Worm (Caenorhabditis elegans) whole organism, L2 larva: Measurements from ENCODE around the gene top-2.

Source experiments
- C34F6.9 ChIP-seq: fragments of 150-350 bp; optimal IDR thresholded peaks from 2 replicates; lab custom pipeline; 2014; ENCODE audit warnings: missing biosample characterization, missing genetic modification characterization
- Y55F3AM.14 ChIP-seq: fragments of 200-800 bp; sonication (Bioruptor generic); optimal IDR thresholded peaks from 2 replicates; lab custom pipeline; 2018; ENCODE audit warnings: mild to moderate bottlenecking, missing genetic modification characterization, missing compliant biosample characterization
- alr-1 ChIP-seq: fragments of 150-350 bp; optimal IDR thresholded peaks from 2 replicates; lab custom pipeline; 2014; ENCODE audit warnings: missing biosample characterization, missing genetic modification characterization
- aly-2 ChIP-seq: fragments of 150-350 bp; optimal IDR thresholded peaks from 2 replicates; lab custom pipeline; 2014; ENCODE audit warnings: missing biosample characterization, missing genetic modification characterization
- ama-1 ChIP-seq: fragments of 150-350 bp; optimal IDR thresholded peaks from 2 replicates; lab custom pipeline; 2018; ENCODE audit warnings: inconsistent platforms
- blmp-1 ChIP-seq: sonication (generic microtip); optimal IDR thresholded peaks from 2 replicates; lab custom pipeline; 2017; ENCODE audit warnings: missing genetic modification characterization, mild to moderate bottlenecking, missing compliant biosample characterization, antibody characterized with exemption, moderate library complexity; ENCODE audit not compliant: insufficient read depth
- ceh-16 ChIP-seq: fragments of 150-350 bp; optimal IDR thresholded peaks from 2 replicates; lab custom pipeline; 2014; ENCODE audit warnings: missing biosample characterization, missing genetic modification characterization
- ceh-82 ChIP-seq: fragments of 150-350 bp; optimal IDR thresholded peaks from 2 replicates; lab custom pipeline; 2014; ENCODE audit warnings: missing biosample characterization, missing genetic modification characterization
- dmd-4 ChIP-seq: sonication (generic microtip); optimal IDR thresholded peaks from 2 replicates; lab custom pipeline; 2017; ENCODE audit warnings: missing biosample characterization, missing genetic modification characterization
- egl-27 ChIP-seq: sonication (generic microtip); optimal IDR thresholded peaks from 3 replicates; lab custom pipeline; 2017; ENCODE audit warnings: missing biosample characterization, missing genetic modification reagents, missing genetic modification characterization
- elt-3 ChIP-seq: sonication (generic microtip); optimal IDR thresholded peaks from 2 replicates; lab custom pipeline; 2017; ENCODE audit warnings: missing biosample characterization, missing genetic modification characterization
- gmeb-1 ChIP-seq: fragments of 150-350 bp; optimal IDR thresholded peaks from 2 replicates; lab custom pipeline; 2014; ENCODE audit warnings: missing biosample characterization, missing genetic modification characterization
- lsy-2 ChIP-seq, 2 experiments: fragments of 150-350 bp in 1 of 2; sonication (generic microtip) in 1 of 2; optimal IDR thresholded peaks; 2 replicates each; lab custom pipeline; 2014 to 2017; ENCODE audit warnings: missing biosample characterization in 2 of 2, missing genetic modification characterization in 2 of 2
- mab-5 ChIP-seq: fragments of 150-350 bp; optimal IDR thresholded peaks from 2 replicates; lab custom pipeline; 2014; ENCODE audit warnings: missing biosample characterization, missing genetic modification characterization
- mbf-1 ChIP-seq: sonication (generic microtip); optimal IDR thresholded peaks from 2 replicates; lab custom pipeline; 2017; ENCODE audit warnings: missing biosample characterization, missing genetic modification characterization
- nhr-10 ChIP-seq: sonication (generic microtip); optimal IDR thresholded peaks from 2 replicates; lab custom pipeline; 2017; ENCODE audit warnings: missing biosample characterization, missing genetic modification characterization
- nhr-11 ChIP-seq: fragments of 150-350 bp; optimal IDR thresholded peaks from 2 replicates; lab custom pipeline; 2014; ENCODE audit warnings: missing biosample characterization, missing genetic modification characterization
- nhr-12 ChIP-seq: fragments of 150-350 bp; optimal IDR thresholded peaks from 2 replicates; lab custom pipeline; 2014; ENCODE audit warnings: missing biosample characterization, missing genetic modification characterization
- nhr-129 ChIP-seq: fragments of 150-350 bp; optimal IDR thresholded peaks from 2 replicates; lab custom pipeline; 2014; ENCODE audit warnings: missing biosample characterization, missing genetic modification characterization
- nhr-21 ChIP-seq: fragments of 150-350 bp; optimal IDR thresholded peaks from 2 replicates; lab custom pipeline; 2014; ENCODE audit warnings: missing biosample characterization, missing genetic modification characterization
- nhr-237 ChIP-seq: fragments of 150-350 bp; optimal IDR thresholded peaks from 2 replicates; lab custom pipeline; 2014; ENCODE audit warnings: missing biosample characterization, missing genetic modification characterization
- nhr-6 ChIP-seq: fragments of 150-350 bp; optimal IDR thresholded peaks from 2 replicates; lab custom pipeline; 2014; ENCODE audit warnings: missing biosample characterization, missing genetic modification characterization
- nhr-77 ChIP-seq: fragments of 150-350 bp; optimal IDR thresholded peaks from 2 replicates; lab custom pipeline; 2014; ENCODE audit warnings: missing biosample characterization, missing genetic modification characterization
- skn-1 ChIP-seq: sonication (generic microtip); optimal IDR thresholded peaks from 2 replicates; lab custom pipeline; 2017; ENCODE audit warnings: missing biosample characterization, missing genetic modification characterization
- sma-3 ChIP-seq: sonication (generic microtip); optimal IDR thresholded peaks from 2 replicates; lab custom pipeline; 2016; ENCODE audit warnings: missing genetic modification reagents, missing genetic modification characterization, missing compliant biosample characterization
- sma-9 ChIP-seq, 2 experiments: fragments of 150-350 bp in 1 of 2; sonication (generic microtip) in 1 of 2; optimal IDR thresholded peaks; 2 replicates each; lab custom pipeline; 2014 to 2016; ENCODE audit warnings: missing genetic modification characterization in 2 of 2, mild to moderate bottlenecking in 1 of 2, missing biosample characterization in 1 of 2, missing compliant biosample characterization in 1 of 2, missing genetic modification reagents in 1 of 2, moderate library complexity in 1 of 2
- unc-39 ChIP-seq: fragments of 150-350 bp; optimal IDR thresholded peaks from 2 replicates; lab custom pipeline; 2014; ENCODE audit warnings: missing biosample characterization, missing genetic modification characterization
- unc-55 ChIP-seq: fragments of 150-350 bp; sonication (generic microtip); optimal IDR thresholded peaks from 3 replicates; lab custom pipeline; 2014; ENCODE audit warnings: missing biosample characterization, missing genetic modification reagents, missing genetic modification characterization
- unc-62 ChIP-seq: fragments of 150-350 bp; optimal IDR thresholded peaks from 2 replicates; lab custom pipeline; 2014; ENCODE audit warnings: missing biosample characterization, missing genetic modification reagents, missing genetic modification characterization
- ztf-1 ChIP-seq: fragments of 200-800 bp; sonication (Bioruptor generic); conservative IDR thresholded peaks from 2 replicates; pipeline ENCODE4 v1.3.6; 2022; ENCODE audit warnings: missing genetic modification characterization, missing compliant biosample characterization
- ztf-11 ChIP-seq: sonication (generic microtip); optimal IDR thresholded peaks from 2 replicates; lab custom pipeline; 2017; ENCODE audit warnings: missing biosample characterization, missing genetic modification characterization
- ztf-4 ChIP-seq: fragments of 150-350 bp; optimal IDR thresholded peaks from 2 replicates; lab custom pipeline; 2014; ENCODE audit warnings: missing biosample characterization, missing genetic modification characterization

The top-2 gene

DNA sequence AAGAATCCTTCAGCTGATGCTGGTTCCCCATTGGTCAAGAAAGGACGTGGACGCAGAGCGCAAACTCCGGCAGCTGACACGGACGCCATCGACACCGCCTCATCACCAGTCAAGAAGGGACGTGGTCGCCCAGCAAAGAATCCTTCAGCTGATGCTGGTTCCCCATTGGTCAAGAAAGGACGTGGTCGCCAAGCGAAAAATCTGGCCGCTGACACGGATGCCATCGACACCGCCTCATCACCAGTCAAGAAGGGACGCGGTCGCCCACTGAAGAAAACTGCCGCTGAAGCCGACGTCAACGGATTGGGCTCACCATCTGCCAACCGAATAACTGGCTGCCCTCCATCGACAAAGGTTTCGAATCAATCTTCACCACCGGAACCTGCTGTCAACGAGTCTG is 42.0 kb downstream of the top-2 start:
- TF ChIP-seq unc-39: no peak
- TF ChIP-seq alr-1 (tag; lab: Kevin White, UChicago): no peak
- TF ChIP-seq unc-62: no peak
- TF ChIP-seq nhr-21: no peak

ce11 chrII:11917530-11917952 is 42.6 kb downstream of the top-2 start:
- TF ChIP-seq skn-1 (tag; lab: Kevin White, UChicago) (no peak), nhr-129 (tag; lab: Kevin White, UChicago) (no peak), sma-3 (GFP tag; lab: Kevin White, UChicago) (no peak), ztf-4 (tag; lab: Kevin White, UChicago) (no peak), nhr-21 (no peak), ceh-16 (tag; lab: Kevin White, UChicago) (no peak), gmeb-1 (tag; lab: Kevin White, UChicago) (no peak), ztf-11 (no peak), ceh-82 (tag; lab: Kevin White, UChicago) (no peak), nhr-77 (no peak)

ce11 chrII:11922757-11923538 is 48.0 kb downstream of the top-2 start:
- TF ChIP-seq ama-1 (lab: Kevin White, UChicago) (no peak), nhr-6 (tag; lab: Kevin White, UChicago) (no peak), ztf-11 (no peak), dmd-4 (no peak), lsy-2 (tag; optimal IDR thresholded peaks at IDR 0.05; lab: Kevin White, UChicago) (no peak), ztf-4 (tag; lab: Kevin White, UChicago) (no peak), blmp-1 (tag; lab: Kevin White, UChicago) (no peak), unc-39 (no peak), nhr-77 (no peak), ztf-1 (GFP tag; lab: Robert Waterston, UW) (no peak), nhr-21 (no peak), ceh-82 (tag; lab: Kevin White, UChicago) (no peak), nhr-12 (tag; lab: Kevin White, UChicago) (no peak), mab-5 (tag; lab: Kevin White, UChicago) (no peak)
- TF ChIP-seq, all 48 proteins: peak for 0

DNA sequence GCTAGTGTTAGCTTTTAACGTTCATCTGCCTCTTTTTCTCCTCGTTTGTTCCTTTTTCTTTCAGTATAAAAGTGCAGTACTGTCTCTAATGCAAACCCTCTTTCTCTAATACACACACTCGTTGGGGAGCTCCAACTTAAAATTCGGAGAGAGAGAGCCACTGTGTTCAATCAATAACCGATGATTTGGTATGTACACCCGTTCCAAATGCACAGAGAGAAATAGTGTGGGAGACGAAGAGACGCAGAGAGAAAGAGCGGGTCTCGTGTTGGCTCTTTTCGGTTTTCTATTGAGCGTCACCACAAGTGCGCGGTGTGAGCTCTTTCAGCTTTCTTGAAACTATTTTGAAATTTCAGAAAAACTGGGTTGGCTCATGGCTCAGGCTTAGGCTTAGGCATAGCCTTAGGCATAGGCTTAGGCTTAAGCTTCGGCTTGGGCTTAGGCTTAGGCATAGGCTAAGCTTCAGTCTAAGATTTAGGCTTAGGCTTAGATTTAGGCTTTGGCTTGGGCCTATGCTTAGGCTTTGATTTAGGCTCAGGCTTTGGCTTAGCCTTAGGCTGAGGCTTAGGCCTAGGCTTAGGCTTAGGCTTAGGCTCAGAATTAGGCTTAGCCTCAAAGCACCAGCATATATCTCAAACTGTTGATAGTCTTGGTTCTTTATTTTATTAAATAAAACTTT is 48.8 kb downstream of the top-2 start:
- TF ChIP-seq unc-55 (GFP tag; lab: Kevin White, UChicago) (no peak), ztf-11 (no peak), mab-5 (tag; lab: Kevin White, UChicago) (no peak), elt-3 (tag; lab: Kevin White, UChicago) (no peak), sma-9 (GFP tag; optimal IDR thresholded peaks at IDR 0.05; lab: Kevin White, UChicago) (no peak), sma-9 (tag; optimal IDR thresholded peaks at IDR 0.05; lab: Kevin White, UChicago) (no peak), ama-1 (lab: Kevin White, UChicago) (no peak), ztf-4 (tag; lab: Kevin White, UChicago) (no peak)

DNA sequence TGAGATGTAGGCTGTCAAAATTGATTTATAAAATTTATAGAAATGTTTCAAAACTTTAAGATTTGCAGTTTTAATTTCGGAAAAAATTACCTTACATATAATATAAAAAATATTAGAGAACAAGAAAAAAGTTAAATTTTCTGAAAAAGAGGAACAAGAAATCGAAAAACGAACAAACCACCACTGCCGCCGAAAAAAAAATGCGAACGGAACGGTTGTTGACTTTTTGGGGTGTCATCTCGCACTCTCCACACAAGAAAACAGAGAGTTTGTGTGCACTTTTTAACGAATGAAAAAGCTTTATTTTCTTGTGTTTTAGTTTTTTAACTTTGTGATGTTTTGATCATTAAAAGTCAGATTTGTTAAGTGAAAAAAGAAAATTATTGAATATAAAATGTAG is 50.3 kb downstream of the top-2 start:
- TF ChIP-seq nhr-237 (tag; lab: Kevin White, UChicago): no peak
- TF ChIP-seq ztf-1 (GFP tag; lab: Robert Waterston, UW): no peak
- no peak for TF ChIP-seq nhr-11
- TF ChIP-seq nhr-10 (tag; lab: Kevin White, UChicago): no peak
- TF ChIP-seq mab-5 (tag; lab: Kevin White, UChicago): no peak
- no peak for TF ChIP-seq aly-2 (tag; lab: Kevin White, UChicago)
- TF ChIP-seq ztf-4 (tag; lab: Kevin White, UChicago): no peak
- no peak for TF ChIP-seq C34F6.9 (tag; lab: Kevin White, UChicago)
- no peak for TF ChIP-seq egl-27
- no peak for TF ChIP-seq nhr-21
- TF ChIP-seq Y55F3AM.14: no peak
- TF ChIP-seq mbf-1: no peak
- TF ChIP-seq elt-3 (tag; lab: Kevin White, UChicago): no peak
